Fruit fly (Drosophila melanogaster): ENCODE results near the gene CG12395.

The CG12395 gene

DNA sequence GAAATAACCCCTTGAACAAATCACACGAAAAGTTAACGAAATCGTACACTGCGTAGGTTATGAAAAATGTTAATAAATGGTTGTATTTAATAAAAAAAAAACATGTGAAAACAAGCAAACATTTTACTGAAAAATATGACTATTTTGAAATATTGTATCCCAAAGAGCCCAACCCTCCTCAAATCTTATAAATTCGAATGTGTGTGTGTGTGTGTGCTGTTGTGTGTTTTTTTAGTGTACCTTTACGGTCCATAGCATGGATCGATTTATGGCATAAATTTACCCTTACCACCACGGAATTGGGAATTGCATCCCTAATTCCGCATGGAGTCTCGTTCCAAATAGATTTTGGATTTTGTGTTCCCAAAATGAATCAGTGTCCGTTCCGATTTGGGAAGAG is 40.8 kb upstream of the CG12395 start (continued):
- TF ChIP-seq Scr (GFP tag; IDR thresholded peaks at IDR 0.05; ENCODE audit: partially characterized antibody) (no peak), Pdp1 (GFP tag; optimal IDR thresholded peaks at IDR 0.05) (peak; percentile 24 to 46), CG13287 (GFP tag; IDR thresholded peaks at IDR 0.05; ENCODE audit: partially characterized antibody) (no peak), CG10321 (GFP tag; IDR thresholded peaks at IDR 0.05) (no peak), Nf-YA (GFP tag; IDR thresholded peaks at IDR 0.05) (no peak), cas (GFP tag; IDR thresholded peaks at IDR 0.05) (no peak), CG1024 (GFP tag; IDR thresholded peaks at IDR 0.05) (no peak), Vsx1 (GFP tag; optimal IDR thresholded peaks at IDR 0.05) (no peak), ase (GFP tag; IDR thresholded peaks at IDR 0.05) (peak; percentile 16; the same call in 1 of the 3 replicates), HHEX (GFP tag; optimal IDR thresholded peaks at IDR 0.05) (peak; percentile 30), Eip74EF (GFP tag; optimal IDR thresholded peaks at IDR 0.05) (no peak), Hand (GFP tag; optimal IDR thresholded peaks at IDR 0.05) (no peak), sqz (GFP tag; optimal IDR thresholded peaks at IDR 0.05) (no peak), pho (GFP tag; optimal IDR thresholded peaks at IDR 0.05) (no peak), her (GFP tag; optimal IDR thresholded peaks at IDR 0.05) (no peak), NC2β (GFP tag; optimal IDR thresholded peaks at IDR 0.05) (peak; percentile 1), ken (GFP tag; IDR thresholded peaks at IDR 0.05) (0 out of 3 replicates have a peak, but pooled peaks have one; percentile 46), CG14441 (GFP tag; IDR thresholded peaks at IDR 0.05) (peak; percentile 56), ranshi (GFP tag; IDR thresholded peaks at IDR 0.05) (peak; percentile 55; the same call in 1 of the 2 replicates), CG30020 (tag; optimal IDR thresholded peaks at IDR 0.05) (no peak), CG15073 (GFP tag; optimal IDR thresholded peaks at IDR 0.05) (no peak)

DNA sequence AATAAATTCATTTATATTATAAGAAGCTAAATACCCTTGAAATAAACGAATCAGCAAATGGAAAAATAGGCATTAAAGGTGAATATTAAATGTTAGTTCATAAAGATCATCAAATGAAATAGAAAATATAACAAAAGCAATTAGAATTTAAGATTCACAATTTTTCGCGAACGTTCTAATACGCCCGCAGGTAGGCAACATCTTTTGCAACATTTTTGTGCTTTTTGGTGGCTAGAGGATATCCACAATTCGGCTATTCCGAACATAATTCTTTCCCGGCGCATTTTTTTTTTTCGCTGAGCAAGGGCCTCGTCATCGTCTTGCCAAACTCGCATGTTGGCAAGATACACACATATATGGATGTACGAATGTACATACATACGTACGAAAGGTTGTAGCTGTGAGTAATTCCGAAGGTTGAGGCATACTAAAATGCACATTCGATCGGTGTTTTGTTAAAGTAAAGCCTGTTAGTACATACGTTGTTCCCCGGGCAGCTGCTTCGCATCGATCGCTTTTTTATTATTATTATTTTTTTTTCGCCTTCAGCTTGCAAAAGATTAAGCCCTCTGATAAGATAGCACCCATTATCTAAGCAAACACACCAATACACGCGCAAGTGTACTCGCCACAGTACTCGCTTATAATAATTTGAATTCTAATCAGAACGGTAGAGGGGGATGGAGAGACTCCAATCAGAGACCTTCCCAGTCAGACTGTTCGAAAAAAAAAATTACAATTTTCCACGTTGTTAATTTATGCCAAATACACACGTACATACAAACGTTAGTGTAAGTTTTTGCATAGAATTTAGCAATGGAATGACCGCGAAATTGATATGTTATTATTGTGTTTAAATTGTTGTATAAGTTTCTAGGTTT is 39.9 kb upstream of the CG12395 start:
- TF ChIP-seq ERR (GFP tag; optimal IDR thresholded peaks at IDR 0.05), result no peak
- TF ChIP-seq CG12071 (GFP tag; optimal IDR thresholded peaks at IDR 0.05), result no peak
- TF ChIP-seq Max (GFP tag; optimal IDR thresholded peaks at IDR 0.05), result no peak
- no peak for TF ChIP-seq onecut (GFP tag; IDR thresholded peaks at IDR 0.05)
- no peak for TF ChIP-seq CG11093 (GFP tag; IDR thresholded peaks at IDR 0.05)
- no peak for TF ChIP-seq Sox100B (GFP tag; optimal IDR thresholded peaks at IDR 0.05)
- TF ChIP-seq Hmx (GFP tag; optimal IDR thresholded peaks at IDR 0.05), result peak; percentile 15
- TF ChIP-seq eve (GFP tag; optimal IDR thresholded peaks at IDR 0.05), result no peak
- TF ChIP-seq pum (GFP tag; optimal IDR thresholded peaks at IDR 0.05), result no peak
- no peak for TF ChIP-seq pita (GFP tag; optimal IDR thresholded peaks at IDR 0.05)
- peak; percentile 11 for TF ChIP-seq CG18619 (GFP tag; optimal IDR thresholded peaks at IDR 0.05)
- TF ChIP-seq MTF-1 (GFP tag; optimal IDR thresholded peaks at IDR 0.05; ENCODE audit: borderline replicate concordance), result no peak
- TF ChIP-seq Side (GFP tag; optimal IDR thresholded peaks at IDR 0.05), result peak; percentile 1
- TF ChIP-seq fd96Cb (tag; optimal IDR thresholded peaks at IDR 0.05), result no peak
- peak; percentile 0 for TF ChIP-seq pho (GFP tag; optimal IDR thresholded peaks at IDR 0.05)
- peak; percentile 1 for TF ChIP-seq CG12391 (tag; optimal IDR thresholded peaks at IDR 0.05)
- peak; percentile 24; the same call in 1 of the 2 replicates for TF ChIP-seq GATAe (GFP tag; conservative IDR thresholded peaks at IDR 0.05)
- no peak for TF ChIP-seq CG8281 (tag; optimal IDR thresholded peaks at IDR 0.05)
- no peak for TF ChIP-seq Lpt (GFP tag; optimal IDR thresholded peaks at IDR 0.05)
- TF ChIP-seq esg (GFP tag; conservative IDR thresholded peaks at IDR 0.05), result 0 out of 2 replicates have a peak, but pooled peaks have one; percentile 19
- no peak for TF ChIP-seq org-1 (GFP tag; optimal IDR thresholded peaks at IDR 0.05)
- peak; percentile 15 for TF ChIP-seq CG9817 (tag; optimal IDR thresholded peaks at IDR 0.05)
- TF ChIP-seq Dad (GFP tag; optimal IDR thresholded peaks at IDR 0.05), result no peak
- TF ChIP-seq sisA (GFP tag; IDR thresholded peaks at IDR 0.05), result no peak
- 0 out of 2 replicates have a peak, but pooled peaks have one; percentile 38 for TF ChIP-seq wdn (GFP tag; IDR thresholded peaks at IDR 0.05)
- TF ChIP-seq CG2678 (tag; optimal IDR thresholded peaks at IDR 0.05), result peak; percentile 60
- no peak for TF ChIP-seq sna (GFP tag; IDR thresholded peaks at IDR 0.05; ENCODE audit: partially characterized antibody)
- no peak for TF ChIP-seq Ptx1 (GFP tag; IDR thresholded peaks at IDR 0.05)
- no peak for TF ChIP-seq so (GFP tag; IDR thresholded peaks at IDR 0.05)
